Worm (Caenorhabditis elegans): ENCODE measurements around the gene ZK1240.11.

ce11 chrII:2356795-2357194, 31.7 kb downstream of the ZK1240.11 start, which contains the start of gene F43C11.1:
- TF ChIP-seq mdl-1 (tag; optimal IDR thresholded peaks at IDR 0.05) (no peak), pha-4 (tag; optimal IDR thresholded peaks at IDR 0.05) (no peak), hmg-11 (tag; optimal IDR thresholded peaks at IDR 0.05) (no peak), lin-39 (tag; optimal IDR thresholded peaks at IDR 0.05) (no peak), snpc-4 (tag; optimal IDR thresholded peaks at IDR 0.05) (no peak), mml-1 (tag; optimal IDR thresholded peaks at IDR 0.05) (no peak), unc-62 (GFP tag; optimal IDR thresholded peaks at IDR 0.05) (no peak), nhr-25 (tag; optimal IDR thresholded peaks at IDR 0.05) (no peak)
